Worm (Caenorhabditis elegans) whole organism, young adult: Measurements from ENCODE around the gene bath-27.

Experiments
- B0261.1 ChIP-seq: sonication (generic microtip); optimal IDR thresholded peaks from 2 replicates; lab custom pipeline; 2016; ENCODE audit warnings: mild to moderate bottlenecking, missing genetic modification characterization, moderate library complexity, missing compliant biosample characterization
- C17E4.6 ChIP-seq: fragments of 200-800 bp; sonication (Bioruptor generic); IDR thresholded peaks from 2 replicates; pipeline ENCODE4 v1.3.6; 2022; ENCODE audit warnings: missing genetic modification reagents, missing genetic modification characterization, missing compliant biosample characterization
- D2030.7 ChIP-seq: fragments of 200-800 bp; sonication (Bioruptor generic); IDR thresholded peaks from 2 replicates; pipeline ENCODE4 v1.3.6; 2022; ENCODE audit warnings: missing genetic modification reagents, missing genetic modification characterization, missing compliant biosample characterization
- F57A8.1 ChIP-seq: fragments of 200-800 bp; sonication (Bioruptor generic); optimal IDR thresholded peaks from 2 replicates; lab custom pipeline; 2018; ENCODE audit warnings: mild to moderate bottlenecking, missing genetic modification characterization, moderate library complexity, missing compliant biosample characterization
- T07F8.4 ChIP-seq: sonication (generic microtip); optimal IDR thresholded peaks from 2 replicates; lab custom pipeline; 2016; ENCODE audit warnings: mild to moderate bottlenecking, missing genetic modification characterization, moderate library complexity, missing compliant biosample characterization
- Y53F4B.3 ChIP-seq: fragments of 200-800 bp; sonication (Bioruptor generic); IDR thresholded peaks from 2 replicates; pipeline ENCODE4 v1.3.6; 2022; ENCODE audit warnings: missing genetic modification reagents, missing genetic modification characterization, missing compliant biosample characterization
- Y53G8AR.9 ChIP-seq: fragments of 200-800 bp; sonication (Bioruptor generic); conservative IDR thresholded peaks from 2 replicates; pipeline ENCODE4 v1.3.6; 2022; ENCODE audit warnings: missing genetic modification reagents, missing genetic modification characterization, missing compliant biosample characterization
- Y95B8A.8 ChIP-seq: fragments of 200-800 bp; sonication (Bioruptor generic); IDR thresholded peaks from 2 replicates; pipeline ENCODE4 v1.3.6; 2022; ENCODE audit warnings: missing genetic modification reagents, missing genetic modification characterization, missing compliant biosample characterization
- ZK185.1 ChIP-seq: sonication (generic microtip); optimal IDR thresholded peaks from 2 replicates; lab custom pipeline; 2016; ENCODE audit warnings: mild to moderate bottlenecking, missing genetic modification characterization, missing compliant biosample characterization; ENCODE audit not compliant: poor library complexity, severe bottlenecking
- akir-1 ChIP-seq: fragments of 200-800 bp; sonication (Bioruptor generic); optimal IDR thresholded peaks from 2 replicates; lab custom pipeline; 2018; ENCODE audit warnings: mild to moderate bottlenecking, missing genetic modification characterization, moderate library complexity, missing compliant biosample characterization
- athp-1 ChIP-seq: sonication (generic microtip); optimal IDR thresholded peaks from 2 replicates; lab custom pipeline; 2017; ENCODE audit warnings: mild to moderate bottlenecking, missing genetic modification characterization, missing compliant biosample characterization
- ceh-27 ChIP-seq: fragments of 200-800 bp; sonication (Bioruptor generic); optimal IDR thresholded peaks from 2 replicates; lab custom pipeline; 2018; ENCODE audit warnings: mild to moderate bottlenecking, missing genetic modification characterization, moderate library complexity, missing compliant biosample characterization
- ceh-79 ChIP-seq: sonication (generic microtip); optimal IDR thresholded peaks from 2 replicates; lab custom pipeline; 2017; ENCODE audit warnings: mild to moderate bottlenecking, missing genetic modification characterization, missing compliant biosample characterization
- ceh-91 ChIP-seq: fragments of 200-800 bp; sonication (Bioruptor generic); IDR thresholded peaks from 2 replicates; pipeline ENCODE4 v1.3.6; 2022; ENCODE audit warnings: missing genetic modification reagents, missing genetic modification characterization, missing compliant biosample characterization
- egl-44 ChIP-seq: fragments of 200-800 bp; sonication (Bioruptor generic); IDR thresholded peaks from 2 replicates; pipeline ENCODE4 v1.3.6; 2022; ENCODE audit warnings: missing genetic modification reagents, missing genetic modification characterization, missing compliant biosample characterization
- ekl-4 ChIP-seq: fragments of 200-800 bp; sonication (Bioruptor generic); IDR thresholded peaks from 2 replicates; pipeline ENCODE4 v1.3.6; 2022; ENCODE audit warnings: missing genetic modification reagents, missing genetic modification characterization, missing compliant biosample characterization
- him-1 ChIP-seq: sonication (generic microtip); optimal IDR thresholded peaks from 2 replicates; lab custom pipeline; 2016; ENCODE audit warnings: missing genotype, missing genetic modification reagents, missing genetic modification characterization, missing compliant biosample characterization
- hmg-20 ChIP-seq: fragments of 200-800 bp; sonication (Bioruptor generic); IDR thresholded peaks from 2 replicates; pipeline ENCODE4 v1.3.6; 2022; ENCODE audit warnings: missing genetic modification reagents, missing genetic modification characterization, missing compliant biosample characterization
- hsf-1 ChIP-seq: fragments of 200-800 bp; sonication (Bioruptor generic); IDR thresholded peaks from 2 replicates; pipeline ENCODE4 v1.3.6; 2022; ENCODE audit warnings: missing genetic modification reagents, missing genetic modification characterization, missing compliant biosample characterization
- let-526 ChIP-seq: fragments of 200-800 bp; sonication (Bioruptor generic); IDR thresholded peaks from 2 replicates; pipeline ENCODE4 v1.3.6; 2022; ENCODE audit warnings: missing genetic modification reagents, missing genetic modification characterization, missing compliant biosample characterization
- lsl-1 ChIP-seq: fragments of 200-800 bp; sonication (Bioruptor generic); optimal IDR thresholded peaks from 2 replicates; lab custom pipeline; 2018; ENCODE audit warnings: mild to moderate bottlenecking, missing genetic modification characterization, moderate library complexity, missing compliant biosample characterization
- madf-8 ChIP-seq: fragments of 200-800 bp; sonication (Bioruptor generic); conservative IDR thresholded peaks from 2 replicates; pipeline ENCODE4 v1.3.6; 2022; ENCODE audit warnings: missing genetic modification reagents, missing genetic modification characterization, missing compliant biosample characterization
- mcd-1 ChIP-seq: fragments of 200-800 bp; sonication (Bioruptor generic); IDR thresholded peaks from 2 replicates; pipeline ENCODE4 v1.3.6; 2022; ENCODE audit warnings: missing genetic modification reagents, missing genetic modification characterization, missing compliant biosample characterization
- mel-28 ChIP-seq: sonication (generic microtip); optimal IDR thresholded peaks from 2 replicates; lab custom pipeline; 2016; ENCODE audit warnings: borderline replicate concordance, mild to moderate bottlenecking, missing genetic modification characterization, missing compliant biosample characterization
- nhr-179 ChIP-seq: sonication (generic microtip); optimal IDR thresholded peaks from 2 replicates; lab custom pipeline; 2016; ENCODE audit warnings: mild to moderate bottlenecking, missing genetic modification characterization, missing compliant biosample characterization
- nhr-27 ChIP-seq: fragments of 200-800 bp; sonication (Bioruptor generic); optimal IDR thresholded peaks from 2 replicates; lab custom pipeline; 2018; ENCODE audit warnings: mild to moderate bottlenecking, missing genetic modification characterization, moderate library complexity, missing compliant biosample characterization
- nhr-80 ChIP-seq: sonication (generic microtip); optimal IDR thresholded peaks from 2 replicates; lab custom pipeline; 2016; ENCODE audit warnings: missing genetic modification characterization, missing compliant biosample characterization
- rpc-1 ChIP-seq, 2 experiments: fragments of 150-350 bp in 1 of 2; sonication (generic microtip) in 1 of 2; optimal IDR thresholded peaks; 2 replicates each; lab custom pipeline; 2014 to 2018; ENCODE audit warnings: missing biosample characterization in 1 of 2, missing genetic modification characterization in 1 of 2, missing genetic modification reagents in 1 of 2, missing genotype in 1 of 2
- snpc-1.1 ChIP-seq: sonication (generic microtip); optimal IDR thresholded peaks from 2 replicates; lab custom pipeline; 2017; ENCODE audit warnings: missing genetic modification characterization, mild to moderate bottlenecking, missing compliant biosample characterization, antibody characterized with exemption, moderate library complexity, missing genotype, missing genetic modification reagents; ENCODE audit not compliant: insufficient read depth
- sptf-2 ChIP-seq: fragments of 200-800 bp; sonication (Bioruptor generic); optimal IDR thresholded peaks from 2 replicates; lab custom pipeline; 2018; ENCODE audit warnings: mild to moderate bottlenecking, missing genetic modification characterization, missing compliant biosample characterization
- tbp1 ChIP-seq: fragments of 200-800 bp; sonication (Bioruptor generic); optimal IDR thresholded peaks from 2 replicates; lab custom pipeline; 2018; ENCODE audit warnings: mild to moderate bottlenecking, missing genetic modification characterization, missing compliant biosample characterization
- unc-130 ChIP-seq: sonication (generic microtip); optimal IDR thresholded peaks from 2 replicates; lab custom pipeline; 2016; ENCODE audit warnings: missing genetic modification reagents, missing genetic modification characterization, missing compliant biosample characterization
- xnd-1 ChIP-seq: sonication (generic microtip); optimal IDR thresholded peaks from 2 replicates; lab custom pipeline; 2016; ENCODE audit warnings: missing genotype, missing genetic modification reagents, missing genetic modification characterization, missing compliant biosample characterization
- zfh-2 ChIP-seq: fragments of 200-800 bp; sonication (Bioruptor generic); conservative IDR thresholded peaks from 2 replicates; pipeline ENCODE4 v1.3.6; 2022; ENCODE audit warnings: missing genetic modification reagents, missing genetic modification characterization, missing compliant biosample characterization

Gene bath-27

DNA sequence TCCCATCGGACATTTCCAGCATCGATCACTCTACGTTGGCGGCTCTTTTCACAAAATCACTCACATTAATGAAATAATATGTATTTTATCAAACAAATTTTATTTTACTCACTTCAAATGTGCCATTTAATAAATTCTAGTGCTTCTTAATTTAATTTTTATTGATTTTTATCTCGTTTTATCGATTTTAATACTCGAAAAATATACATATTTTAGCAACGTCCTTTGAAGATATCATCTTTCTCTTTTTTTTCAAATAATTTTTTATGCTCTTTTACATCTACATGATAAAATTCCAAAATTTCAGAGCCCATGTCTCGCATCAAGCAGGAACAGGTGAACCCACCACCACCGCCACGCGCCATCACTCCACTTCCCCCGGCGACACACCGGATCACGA is at the start of gene bath-27, which contains the start of gene lido-14:
TSS of gene bath-27 (plus strand) at position 306 of the 400 bp plus-strand sequence.
TSS of gene lido-14 (plus strand) at position 301 of the 400 bp plus-strand sequence.
- TF ChIP-seq snpc-1.1 (tag; lab: Kevin White, UChicago) (no peak), nhr-27 (tag; lab: Kevin White, UChicago) (no peak), nhr-179 (tag; lab: Kevin White, UChicago) (no peak), ceh-91 (no peak), rpc-1 (optimal IDR thresholded peaks at IDR 0.05; lab: Kevin White, UChicago) (no peak), rpc-1 (tag; optimal IDR thresholded peaks at IDR 0.05; lab: Kevin White, UChicago) (no peak)

DNA sequence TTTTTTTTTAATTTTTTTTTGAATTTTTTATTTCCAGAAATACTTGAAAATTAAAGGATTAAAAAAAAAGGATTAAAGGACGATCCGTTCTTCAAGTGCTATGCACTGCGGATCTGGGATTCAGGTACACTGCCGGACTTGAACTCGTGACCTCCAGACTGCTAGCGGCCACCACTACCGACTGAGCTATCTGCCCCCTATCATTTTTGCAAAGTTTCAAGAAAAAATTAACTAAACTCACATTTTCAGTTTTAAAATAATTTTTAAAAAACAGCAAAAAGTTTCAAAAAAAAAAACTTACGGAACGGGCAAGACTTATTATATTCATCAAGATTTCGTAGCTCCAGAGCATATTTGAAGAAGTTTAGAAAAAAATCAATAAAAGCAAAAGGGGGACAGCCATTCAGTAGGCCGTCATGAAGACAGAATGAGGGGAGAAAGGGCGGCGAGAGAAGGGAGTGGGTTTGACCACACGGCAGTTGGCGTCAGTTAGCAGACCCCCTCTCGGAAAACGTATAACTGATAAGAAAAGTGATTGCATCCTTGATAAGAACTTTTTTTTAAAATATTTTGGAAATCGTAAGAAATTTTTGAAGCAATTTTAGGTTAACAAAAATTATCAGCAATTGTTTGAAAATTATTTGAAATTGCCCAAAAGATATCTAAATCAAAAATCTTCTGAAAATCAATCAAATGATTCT is 47.8 kb upstream of the bath-27 start:
- TF ChIP-seq F57A8.1 (no peak), zfh-2 (GFP tag; lab: Robert Waterston, UW) (no peak), Y95B8A.8 (no peak), him-1 (tag; lab: Kevin White, UChicago) (peak; percentile 4), xnd-1 (tag; lab: Kevin White, UChicago) (no peak), mcd-1 (no peak), D2030.7 (no peak), tbp1 (GFP tag; lab: Kevin White, UChicago) (peak; percentile 65), let-526 (no peak), ekl-4 (GFP tag; lab: Robert Waterston, UW) (no peak), lsl-1 (GFP tag; lab: Kevin White, UChicago) (no peak), Y53F4B.3 (no peak), nhr-80 (tag; lab: Kevin White, UChicago) (peak; percentile 41), akir-1 (GFP tag; lab: Kevin White, UChicago) (no peak), B0261.1 (tag; lab: Kevin White, UChicago) (peak; percentile 19), C17E4.6 (GFP tag; lab: Robert Waterston, UW) (no peak), rpc-1 (optimal IDR thresholded peaks at IDR 0.05; lab: Kevin White, UChicago) (peak; percentile 31), rpc-1 (tag; optimal IDR thresholded peaks at IDR 0.05; lab: Kevin White, UChicago) (peak; percentile 73), ceh-27 (GFP tag; lab: Kevin White, UChicago) (no peak), egl-44 (no peak), ZK185.1 (tag; lab: Kevin White, UChicago) (no peak), hmg-20 (GFP tag; lab: Robert Waterston, UW) (no peak), hsf-1 (GFP tag; lab: Robert Waterston, UW) (no peak), T07F8.4 (tag; lab: Kevin White, UChicago) (no peak), mel-28 (tag; lab: Kevin White, UChicago) (no peak), Y53G8AR.9 (GFP tag; lab: Robert Waterston, UW) (no peak), ceh-79 (tag; lab: Kevin White, UChicago) (no peak)

DNA sequence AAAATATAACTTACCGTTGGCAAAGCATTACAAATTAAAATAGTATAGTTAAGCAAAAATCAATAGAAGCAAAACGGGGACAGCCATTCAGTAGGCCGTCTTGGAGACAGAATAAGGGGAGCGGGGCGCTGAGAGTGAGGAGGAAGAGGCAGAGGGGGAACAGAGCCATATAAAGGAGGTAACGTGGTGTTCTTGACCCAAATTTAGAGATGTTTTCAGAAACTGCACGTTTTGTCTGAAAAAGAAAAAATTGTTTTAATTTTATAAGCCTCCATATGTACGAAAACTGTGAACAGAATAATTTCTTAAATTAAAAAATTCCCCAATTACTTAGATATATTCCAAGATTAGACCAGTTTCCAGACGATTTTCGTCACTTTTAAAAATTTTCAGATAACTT is 45.5 kb upstream of the bath-27 start, which contains the start of gene F39E9.6:
TSS of gene F39E9.6 (minus strand) at position 101 of the 400 bp plus-strand sequence.
- TF ChIP-seq nhr-80 (tag; lab: Kevin White, UChicago) (no peak), ceh-79 (tag; lab: Kevin White, UChicago) (no peak), unc-130 (GFP tag; lab: Kevin White, UChicago) (no peak), sptf-2 (GFP tag; lab: Kevin White, UChicago) (no peak), madf-8 (GFP tag; lab: Robert Waterston, UW) (no peak), athp-1 (tag; lab: Kevin White, UChicago) (no peak)
- TF ChIP-seq, all 124 proteins: peak for 0
